Fruit fly (Drosophila melanogaster) whole organism: Measurements from ENCODE around the gene CG5783.

ENCODE experiments used
- Dll ChIP-seq: fragments of >200 bp; optimal IDR thresholded peaks from 2 replicates; lab custom pipeline; 2017
- EcR ChIP-seq, 2 experiments: fragments of >200 bp; optimal IDR thresholded peaks; 2 replicates each; lab custom pipeline; 2017; ENCODE audit warnings: missing biosample characterization in 2 of 2, missing genetic modification characterization in 2 of 2, missing genetic modification reagents in 2 of 2
- pan ChIP-seq: fragments of >200 bp; optimal IDR thresholded peaks from 2 replicates; lab custom pipeline; 2017
- psq ChIP-seq: fragments of >200 bp; optimal IDR thresholded peaks from 2 replicates; lab custom pipeline; 2017
- usp ChIP-seq: fragments of >200 bp; optimal IDR thresholded peaks from 2 replicates; lab custom pipeline; 2017; ENCODE audit warnings: missing biosample characterization, missing genetic modification characterization, mixed read lengths

dm6 chr2L:18184648-18185243 is 28.9 kb downstream of the CG5783 start, which contains the start of gene Ptp36E:
- TF ChIP-seq EcR (GFP tag; optimal IDR thresholded peaks at IDR 0.05; lab: Kevin White, UChicago) (no peak), Dll (lab: Kevin White, UChicago) (peak; percentile 64), psq (lab: Kevin White, UChicago) (no peak), pan (lab: Kevin White, UChicago) (no peak), usp (GFP tag; lab: Kevin White, UChicago) (no peak)
